Fruit fly (Drosophila melanogaster) whole organism, wandering third instar larva: Measurements from ENCODE around the gene CG15561.

ENCODE experiments used
- Abd-B ChIP-seq: fragments of >200 bp; optimal IDR thresholded peaks from 2 replicates; lab custom pipeline; 2017; ENCODE audit warnings: missing biosample characterization, missing genetic modification characterization
- CG32264 ChIP-seq: fragments of 200-800 bp; sonication (Bioruptor generic); optimal IDR thresholded peaks from 2 replicates; lab custom pipeline; 2016; ENCODE audit warnings: missing biosample characterization, missing genetic modification characterization
- CG9705 ChIP-seq: fragments of 200-800 bp; sonication (Bioruptor generic); optimal IDR thresholded peaks from 2 replicates; lab custom pipeline; 2018; ENCODE audit warnings: missing biosample characterization, mild to moderate bottlenecking, missing genetic modification characterization
- CrebA ChIP-seq: fragments of 200-800 bp; sonication (Bioruptor generic); optimal IDR thresholded peaks from 2 replicates; lab custom pipeline; 2016; ENCODE audit warnings: missing biosample characterization, mild to moderate bottlenecking, missing genetic modification characterization, borderline replicate concordance
- Dfd ChIP-seq: fragments of >200 bp; optimal IDR thresholded peaks from 2 replicates; lab custom pipeline; 2017; ENCODE audit warnings: missing biosample characterization, missing genetic modification characterization
- Dif ChIP-seq: fragments of 200-275, 200-300 bp; sonication (Bioruptor generic); optimal IDR thresholded peaks from 2 replicates; lab custom pipeline; 2018; ENCODE audit warnings: missing biosample characterization, missing genetic modification characterization; ENCODE audit not compliant: partially characterized antibody
- GATAd ChIP-seq: sonication (Bioruptor generic); optimal IDR thresholded peaks from 2 replicates; lab custom pipeline; 2016; ENCODE audit warnings: missing biosample characterization, missing genetic modification characterization
- HLH106 ChIP-seq: fragments of 200-800 bp; optimal IDR thresholded peaks from 3 replicates; lab custom pipeline; 2019; ENCODE audit warnings: missing biosample characterization, mild to moderate bottlenecking, missing genetic modification characterization, moderate library complexity
- Hnf4 ChIP-seq: fragments of 200-800 bp; sonication (Bioruptor generic); optimal IDR thresholded peaks from 2 replicates; lab custom pipeline; 2016; ENCODE audit warnings: missing biosample characterization, mild to moderate bottlenecking, missing genetic modification characterization
- Hr78 ChIP-seq: fragments of >200 bp; optimal IDR thresholded peaks from 2 replicates; lab custom pipeline; 2017; ENCODE audit warnings: missing biosample characterization, missing genetic modification characterization
- Hr83 ChIP-seq: fragments of 200-300 bp; sonication (Bioruptor generic); optimal IDR thresholded peaks from 2 replicates; lab custom pipeline; 2016; ENCODE audit warnings: missing biosample characterization, mild to moderate bottlenecking, missing genetic modification characterization, moderate library complexity; ENCODE audit not compliant: poor library complexity, severe bottlenecking
- Jra ChIP-seq: sonication (Bioruptor generic); optimal IDR thresholded peaks from 2 replicates; lab custom pipeline; 2016; ENCODE audit warnings: missing biosample characterization, missing genetic modification characterization
- Mio ChIP-seq: sonication (Bioruptor generic); optimal IDR thresholded peaks from 2 replicates; lab custom pipeline; 2016; ENCODE audit warnings: missing biosample characterization, missing genetic modification characterization
- Myc ChIP-seq: fragments of >200 bp; optimal IDR thresholded peaks from 2 replicates; lab custom pipeline; 2017
- N ChIP-seq: fragments of >200 bp; optimal IDR thresholded peaks from 2 replicates; lab custom pipeline; 2018; ENCODE audit warnings: missing biosample characterization, missing external identifiers, missing genetic modification characterization
- OdsH ChIP-seq: fragments of 200-800 bp; sonication (Bioruptor generic); optimal IDR thresholded peaks from 2 replicates; lab custom pipeline; 2016; ENCODE audit warnings: missing biosample characterization, mild to moderate bottlenecking, missing genetic modification characterization
- Rel ChIP-seq, 2 experiments: fragments of 200-800 bp; sonication (Bioruptor generic) in 1 of 2; optimal IDR thresholded peaks; 2 replicates in 1 of 2; 3 replicates in 1 of 2; lab custom pipeline; 2016 to 2019; ENCODE audit warnings: mild to moderate bottlenecking in 2 of 2, missing biosample characterization in 2 of 2, missing genetic modification characterization in 2 of 2, moderate library complexity in 1 of 2
- Sp1 ChIP-seq: fragments of 200-800 bp; sonication (Bioruptor generic); optimal IDR thresholded peaks from 3 replicates; lab custom pipeline; 2019; ENCODE audit warnings: missing biosample characterization, mild to moderate bottlenecking, missing genetic modification characterization, moderate library complexity
- Vsx2 ChIP-seq: fragments of 200-300, 225-300 bp; sonication (Bioruptor generic); optimal IDR thresholded peaks from 2 replicates; lab custom pipeline; 2018; ENCODE audit warnings: missing biosample characterization, missing genetic modification characterization; ENCODE audit not compliant: partially characterized antibody
- br ChIP-seq: fragments of 200-800 bp; sonication (Bioruptor generic); optimal IDR thresholded peaks from 2 replicates; lab custom pipeline; 2016; ENCODE audit warnings: missing biosample characterization, missing genetic modification characterization
- brk ChIP-seq: fragments of 200-800 bp; sonication (Bioruptor generic); optimal IDR thresholded peaks from 2 replicates; lab custom pipeline; 2016; ENCODE audit warnings: missing biosample characterization, mild to moderate bottlenecking, missing genetic modification characterization
- dl ChIP-seq, 2 experiments: fragments of 175-275, 200-275 bp in 1 of 2; fragments of 200-275 bp in 1 of 2; sonication (Bioruptor generic); optimal IDR thresholded peaks; lab custom pipeline; 2018; ENCODE audit warnings: mild to moderate bottlenecking in 2 of 2, missing biosample characterization in 2 of 2, missing genetic modification characterization in 2 of 2, moderate library complexity in 2 of 2; ENCODE audit not compliant: partially characterized antibody in 2 of 2, insufficient read depth in 1 of 2
- dmrt93B ChIP-seq: fragments of 200-800 bp; sonication (Bioruptor generic); optimal IDR thresholded peaks from 2 replicates; lab custom pipeline; 2018; ENCODE audit warnings: missing biosample characterization, mild to moderate bottlenecking, missing genetic modification characterization
- dsf ChIP-seq: sonication (Bioruptor generic); optimal IDR thresholded peaks from 2 replicates; lab custom pipeline; 2016; ENCODE audit warnings: missing biosample characterization, missing genetic modification characterization, borderline replicate concordance
- ey ChIP-seq: fragments of 200-800 bp; sonication (Bioruptor generic); optimal IDR thresholded peaks from 2 replicates; lab custom pipeline; 2016; ENCODE audit warnings: missing biosample characterization, missing genetic modification characterization
- foxo ChIP-seq, 2 experiments: fragments of 200-800 bp; sonication (Bioruptor generic); optimal IDR thresholded peaks; 2 replicates in 1 of 2; 3 replicates in 1 of 2; lab custom pipeline; 2016 to 2017; ENCODE audit warnings: missing biosample characterization in 2 of 2, missing genetic modification characterization in 2 of 2
- fru ChIP-seq: fragments of 200-800 bp; sonication (Bioruptor generic); optimal IDR thresholded peaks from 3 replicates; lab custom pipeline; 2016; ENCODE audit warnings: missing biosample characterization, mild to moderate bottlenecking, missing genetic modification characterization
- h ChIP-seq: fragments of 200-800 bp; sonication (Bioruptor generic); optimal IDR thresholded peaks from 3 replicates; lab custom pipeline; 2016; ENCODE audit warnings: missing biosample characterization, mild to moderate bottlenecking, missing genetic modification characterization
- jim ChIP-seq: fragments of 175-275, 200-325 bp; sonication (Bioruptor generic); optimal IDR thresholded peaks from 2 replicates; lab custom pipeline; 2016; ENCODE audit warnings: missing biosample characterization, mild to moderate bottlenecking, missing genetic modification characterization
- lola ChIP-seq: fragments of >200 bp; optimal IDR thresholded peaks from 2 replicates; lab custom pipeline; 2017; ENCODE audit warnings: missing biosample characterization, missing genetic modification characterization
- pan ChIP-seq: fragments of >200 bp; optimal IDR thresholded peaks from 2 replicates; lab custom pipeline; 2017
- psq ChIP-seq: fragments of 200-800 bp; sonication (Bioruptor generic); optimal IDR thresholded peaks from 3 replicates; lab custom pipeline; 2017; ENCODE audit warnings: missing biosample characterization, mild to moderate bottlenecking, missing genetic modification characterization, moderate library complexity
- sage ChIP-seq: fragments of 200-800 bp; sonication (Bioruptor generic); optimal IDR thresholded peaks from 2 replicates; lab custom pipeline; 2016; ENCODE audit warnings: missing biosample characterization, mild to moderate bottlenecking, missing genetic modification characterization
- sv ChIP-seq: fragments of 200-800 bp; sonication (Bioruptor generic); optimal IDR thresholded peaks from 3 replicates; lab custom pipeline; 2016; ENCODE audit warnings: missing biosample characterization, missing genetic modification characterization
- tai ChIP-seq: sonication (Bioruptor generic); optimal IDR thresholded peaks from 2 replicates; lab custom pipeline; 2016; ENCODE audit warnings: missing biosample characterization, missing genetic modification characterization
- woc ChIP-seq: sonication (Bioruptor generic); optimal IDR thresholded peaks from 2 replicates; lab custom pipeline; 2016; ENCODE audit warnings: missing biosample characterization, mild to moderate bottlenecking, missing genetic modification characterization

The CG15561 gene

DNA sequence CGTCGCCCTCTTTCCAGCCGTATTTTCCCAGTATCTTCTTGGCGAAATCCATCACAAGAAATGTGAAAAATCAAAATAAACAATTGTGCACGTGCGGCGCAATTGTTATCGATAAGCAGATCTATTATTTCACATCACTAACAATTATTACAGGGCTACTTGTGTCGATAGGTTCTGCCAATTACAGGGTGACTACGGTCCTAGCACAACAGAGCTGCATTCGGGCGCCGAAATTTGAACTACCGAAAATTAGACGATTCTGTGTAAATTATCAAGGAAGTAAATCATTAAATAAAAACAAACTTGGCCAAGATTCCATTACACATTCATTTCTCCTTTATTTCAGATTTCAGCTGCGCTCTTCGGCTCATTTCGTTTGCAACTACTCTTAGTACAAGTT is at the start of gene CG15561:
Gene CG15561 (minus strand): TSS at position 113 of the 400 bp plus-strand sequence.
- no peak for TF ChIP-seq Hr78 (GFP tag; lab: Kevin White, UChicago)
- no peak for TF ChIP-seq GATAd (GFP tag; lab: Kevin White, UChicago)
- no peak for TF ChIP-seq ey (GFP tag; lab: Kevin White, UChicago)
- TF ChIP-seq OdsH (GFP tag; lab: Kevin White, UChicago) = no peak
- TF ChIP-seq Mio = no peak
- TF ChIP-seq Abd-B (GFP tag; lab: Kevin White, UChicago) = no peak
- TF ChIP-seq Sp1 (GFP tag; lab: Kevin White, UChicago) = no peak
- no peak for TF ChIP-seq pan (lab: Kevin White, UChicago)
- no peak for TF ChIP-seq brk
- TF ChIP-seq woc = no peak
- no peak for TF ChIP-seq CG9705
- TF ChIP-seq sv (GFP tag; lab: Kevin White, UChicago) = no peak
- no peak for TF ChIP-seq Rel (GFP tag; optimal IDR thresholded peaks at IDR 0.05; lab: Kevin White, UChicago)
- peak; percentile 45 for TF ChIP-seq Rel (tag; optimal IDR thresholded peaks at IDR 0.05; lab: Kevin White, UChicago)
- no peak for TF ChIP-seq Hnf4 (GFP tag; lab: Kevin White, UChicago)
- no peak for TF ChIP-seq lola
- no peak for TF ChIP-seq Jra (GFP tag; lab: Kevin White, UChicago)
- TF ChIP-seq h = no peak
- no peak for TF ChIP-seq N (GFP tag; lab: Kevin White, UChicago)
- no peak for TF ChIP-seq jim (GFP tag; lab: Kevin White, UChicago)
- peak; percentile 80 for TF ChIP-seq Hr83 (GFP tag; lab: Kevin White, UChicago)
- no peak for TF ChIP-seq dmrt93B (GFP tag; lab: Kevin White, UChicago)
- TF ChIP-seq Vsx2 = no peak
- peak; percentile 36 for TF ChIP-seq HLH106 (tag; lab: Kevin White, UChicago)
- peak; percentile 27 for TF ChIP-seq Myc (lab: Kevin White, UChicago)
- TF ChIP-seq sage (GFP tag; lab: Kevin White, UChicago) = no peak
- TF ChIP-seq tai = no peak
- no peak for TF ChIP-seq dsf (GFP tag; lab: Kevin White, UChicago)
- no peak for TF ChIP-seq br (GFP tag; lab: Kevin White, UChicago)
- no peak for TF ChIP-seq CrebA (GFP tag; lab: Kevin White, UChicago)
- TF ChIP-seq CG32264 (GFP tag; lab: Kevin White, UChicago) = no peak
- TF ChIP-seq Dfd (GFP tag; lab: Kevin White, UChicago) = no peak
- no peak for TF ChIP-seq foxo (GFP tag; optimal IDR thresholded peaks at IDR 0.05; lab: Kevin White, UChicago)
- no peak for TF ChIP-seq fru (GFP tag; lab: Kevin White, UChicago)
- TF ChIP-seq psq = no peak
- TF ChIP-seq Dif (GFP tag; lab: Kevin White, UChicago) = no peak
- no peak for TF ChIP-seq dl (GFP tag; optimal IDR thresholded peaks at IDR 0.05; lab: Kevin White, UChicago; ENCODE audit: insufficient read depth in 1 of 2, partially characterized antibody in 2 of 2)

DNA sequence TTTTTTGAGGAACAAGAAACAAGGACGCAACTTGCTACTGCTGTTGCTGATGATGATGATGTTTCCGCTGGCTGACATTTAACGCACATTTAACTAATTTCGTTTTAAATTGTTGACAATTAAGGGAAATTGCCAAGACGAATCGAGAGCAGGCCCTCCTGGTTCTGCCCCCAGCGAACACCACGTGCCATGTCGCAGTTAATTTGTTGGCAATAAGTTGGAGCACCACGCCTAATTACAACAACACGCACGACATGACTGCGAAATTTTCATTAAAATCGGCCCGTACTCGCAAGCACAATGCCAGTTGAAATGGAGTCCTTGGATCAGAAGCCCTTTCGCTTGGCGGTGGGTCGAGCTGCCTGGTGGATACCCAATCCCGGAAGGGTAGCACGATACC is 49.7 kb upstream of the CG15561 start, which contains the start of gene ppk24:
Gene ppk24 (plus strand): TSS at position 301 of the 400 bp plus-strand sequence.
- no peak for TF ChIP-seq CG9705
- no peak for TF ChIP-seq Myc (lab: Kevin White, UChicago)
- TF ChIP-seq jim (GFP tag; lab: Kevin White, UChicago) = no peak
- TF ChIP-seq CrebA (GFP tag; lab: Kevin White, UChicago) = no peak
- TF ChIP-seq dsf (GFP tag; lab: Kevin White, UChicago) = no peak
- TF ChIP-seq pan (lab: Kevin White, UChicago) = no peak
- no peak for TF ChIP-seq GATAd (GFP tag; lab: Kevin White, UChicago)
- no peak for TF ChIP-seq foxo (GFP tag; optimal IDR thresholded peaks at IDR 0.05; lab: Kevin White, UChicago)
- TF ChIP-seq tai = no peak
- TF ChIP-seq Dfd (GFP tag; lab: Kevin White, UChicago) = no peak
- TF ChIP-seq Jra (GFP tag; lab: Kevin White, UChicago) = no peak
- TF ChIP-seq fru (GFP tag; lab: Kevin White, UChicago) = no peak

DNA sequence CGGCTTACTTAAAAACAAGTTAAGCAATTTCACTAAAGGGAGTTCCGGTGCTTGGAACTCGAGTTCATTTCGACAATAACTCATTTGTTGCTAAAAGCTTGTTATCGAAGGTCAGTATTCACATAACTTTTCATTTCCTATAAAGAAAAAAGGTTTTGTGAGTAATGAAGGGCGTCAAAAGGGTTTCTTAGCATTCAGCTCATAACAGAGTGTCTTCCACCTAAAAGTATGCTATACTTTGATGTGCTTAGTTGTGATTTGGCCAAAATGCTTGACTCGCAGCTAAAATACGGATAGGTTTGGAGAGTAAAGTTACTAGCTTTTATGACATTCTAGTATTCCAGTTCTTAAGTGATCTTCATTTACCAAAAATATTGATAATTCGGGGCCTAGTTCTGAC is 48.2 kb upstream of the CG15561 start:
- TF ChIP-seq dmrt93B (GFP tag; lab: Kevin White, UChicago) = no peak
- peak; percentile 21 for TF ChIP-seq Myc (lab: Kevin White, UChicago)
- TF ChIP-seq Hr78 (GFP tag; lab: Kevin White, UChicago) = no peak
- no peak for TF ChIP-seq jim (GFP tag; lab: Kevin White, UChicago)
- TF ChIP-seq Vsx2 = no peak
